Fruit fly (Drosophila melanogaster): ENCODE data around the gene CG32365.

Gene CG32365

dm6 chr3L:7877466-7877865, 8.6 kb downstream of the CG32365 start (continued):
- TF ChIP-seq CG7368 (GFP tag; optimal IDR thresholded peaks at IDR 0.05) (peak; percentile 1), Eip93F (GFP tag; optimal IDR thresholded peaks at IDR 0.05) (no peak), Eip78C (GFP tag) (peak; percentile 60), acj6 (GFP tag; optimal IDR thresholded peaks at IDR 0.05) (peak; percentile 2), CG15336 (GFP tag; IDR thresholded peaks at IDR 0.05) (peak; percentile 55), CG1621 (tag; optimal IDR thresholded peaks at IDR 0.05) (no peak), svp (GFP tag) (no peak), CG8119 (GFP tag; IDR thresholded peaks at IDR 0.05) (peak; percentile 56; the same call in 2 of the 3 replicates), CG8632 (GFP tag; optimal IDR thresholded peaks at IDR 0.05) (no peak)

DNA sequence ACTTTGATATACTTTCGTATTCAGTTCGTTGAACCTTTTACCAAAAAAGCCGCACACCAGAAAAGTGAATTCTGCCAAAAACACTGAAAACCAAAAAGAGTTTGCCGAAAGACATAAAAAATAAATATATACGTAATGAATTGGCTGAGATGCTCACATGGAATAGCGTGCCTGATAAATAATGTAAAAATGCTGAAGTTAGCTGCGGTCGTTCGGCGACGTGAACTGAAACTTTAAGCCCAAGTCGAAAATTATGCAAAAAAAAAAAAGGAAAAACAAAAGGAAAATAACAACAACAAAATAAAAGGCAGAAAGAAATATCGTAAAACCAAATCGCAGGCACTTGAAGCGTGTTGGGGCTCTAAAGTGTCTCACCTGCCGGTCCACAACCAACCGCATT, 10.8 kb downstream of the CG32365 start:
- TF ChIP-seq svp (GFP tag) (peak; percentile 58), esn (GFP tag; optimal IDR thresholded peaks at IDR 0.05) (no peak), Eip78C (GFP tag) (peak; percentile 44)

DNA sequence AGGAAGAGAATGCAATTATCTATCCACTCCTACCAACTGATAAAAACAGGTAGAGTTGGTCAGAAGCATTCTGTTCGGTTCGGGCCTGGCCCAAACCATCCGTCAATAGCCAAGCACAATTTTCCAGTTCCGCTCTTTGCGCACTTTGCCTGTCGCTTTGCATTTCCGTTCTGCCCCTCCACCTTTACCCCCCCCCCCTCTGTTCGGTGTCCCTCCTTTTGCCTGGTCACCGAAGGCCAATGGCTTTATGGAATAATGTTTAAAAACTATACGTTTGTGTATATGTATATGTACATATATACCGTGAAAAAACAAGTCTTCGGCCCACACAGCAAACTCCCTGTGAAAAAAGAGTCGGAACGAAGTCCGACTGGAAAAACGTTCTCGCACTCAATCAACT, 12.3 kb downstream of the CG32365 start:
- TF ChIP-seq net (GFP tag; optimal IDR thresholded peaks at IDR 0.05) (no peak), lz (GFP tag; optimal IDR thresholded peaks at IDR 0.05) (no peak), spab (GFP tag; optimal IDR thresholded peaks at IDR 0.05) (no peak), CG11294 (GFP tag; IDR thresholded peaks at IDR 0.05) (no peak)

dm6 chr3L:7882105-7882504, 13.3 kb downstream of the CG32365 start:
- TF ChIP-seq svp (GFP tag) (peak; percentile 15), Sox14 (GFP tag; optimal IDR thresholded peaks at IDR 0.05) (no peak), CG34406 (GFP tag; optimal IDR thresholded peaks at IDR 0.05) (peak; percentile 31), achi (GFP tag; optimal IDR thresholded peaks at IDR 0.05) (peak; percentile 33), CG8632 (GFP tag; optimal IDR thresholded peaks at IDR 0.05) (peak; percentile 20), CG10631 (GFP tag; optimal IDR thresholded peaks at IDR 0.05) (peak; percentile 22), fkh (GFP tag; optimal IDR thresholded peaks at IDR 0.05) (peak; percentile 83), CG1621 (tag; optimal IDR thresholded peaks at IDR 0.05) (peak; percentile 8), Hr4 (GFP tag; optimal IDR thresholded peaks at IDR 0.05) (no peak), OdsH (GFP tag; optimal IDR thresholded peaks at IDR 0.05) (no peak)

DNA sequence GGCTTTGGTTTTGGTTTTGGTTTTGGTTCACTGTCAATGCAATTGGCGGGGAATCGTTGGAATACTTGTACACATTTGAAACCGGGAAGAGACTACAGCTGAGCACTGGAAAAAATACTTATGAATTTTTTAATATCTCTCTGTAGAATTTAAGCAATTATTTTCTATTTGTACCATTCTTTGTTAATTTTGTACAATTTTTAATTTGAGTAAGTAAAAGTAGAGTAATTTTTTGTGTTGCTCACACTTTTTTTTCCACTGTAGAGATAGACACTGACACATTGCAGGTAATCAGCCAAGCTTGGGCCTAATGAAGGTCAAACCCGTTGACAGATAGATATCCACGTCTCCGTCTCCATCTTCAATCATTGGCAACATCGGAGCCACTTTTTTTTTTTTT, 14.5 kb downstream of the CG32365 start:
- TF ChIP-seq CG6163 (GFP tag; IDR thresholded peaks at IDR 0.05) (peak; percentile 26; the same call in 1 of the 3 replicates), svp (GFP tag) (no peak), CG15336 (GFP tag; IDR thresholded peaks at IDR 0.05) (peak; percentile 62), eg (GFP tag; IDR thresholded peaks at IDR 0.05) (peak; percentile 41; the same call in 1 of the 3 replicates), CG10631 (GFP tag; optimal IDR thresholded peaks at IDR 0.05) (peak; percentile 15), CG3032 (tag; optimal IDR thresholded peaks at IDR 0.05) (no peak), Eip78C (GFP tag) (peak; percentile 67), lz (GFP tag; optimal IDR thresholded peaks at IDR 0.05) (no peak), esn (GFP tag; optimal IDR thresholded peaks at IDR 0.05) (peak; percentile 15), CG8319 (GFP tag; optimal IDR thresholded peaks at IDR 0.05) (no peak), pdm3 (GFP tag; optimal IDR thresholded peaks at IDR 0.05) (no peak), CG8119 (GFP tag; IDR thresholded peaks at IDR 0.05) (peak; percentile 62; the same call in 2 of the 3 replicates), Hr38 (GFP tag; optimal IDR thresholded peaks at IDR 0.05) (no peak), Hr4 (GFP tag; optimal IDR thresholded peaks at IDR 0.05) (peak; percentile 45), CG32006 (GFP tag; optimal IDR thresholded peaks at IDR 0.05) (peak; percentile 26), Gug (GFP tag; IDR thresholded peaks at IDR 0.05) (peak; percentile 37; the same call in 1 of the 2 replicates)

- no peak for TF ChIP-seq CG10631 (GFP tag; optimal IDR thresholded peaks at IDR 0.05)
- no peak for TF ChIP-seq Hr4 (GFP tag; optimal IDR thresholded peaks at IDR 0.05)
- no peak for TF ChIP-seq Eip75B (GFP tag; optimal IDR thresholded peaks at IDR 0.05)
- 0 out of 3 replicates have a peak, but pooled peaks have one; percentile 12 for TF ChIP-seq CG8119 (GFP tag; IDR thresholded peaks at IDR 0.05)
These were observed 21.1 kb downstream of the CG32365 start for dm6 chr3L:7889976-7890375.

DNA sequence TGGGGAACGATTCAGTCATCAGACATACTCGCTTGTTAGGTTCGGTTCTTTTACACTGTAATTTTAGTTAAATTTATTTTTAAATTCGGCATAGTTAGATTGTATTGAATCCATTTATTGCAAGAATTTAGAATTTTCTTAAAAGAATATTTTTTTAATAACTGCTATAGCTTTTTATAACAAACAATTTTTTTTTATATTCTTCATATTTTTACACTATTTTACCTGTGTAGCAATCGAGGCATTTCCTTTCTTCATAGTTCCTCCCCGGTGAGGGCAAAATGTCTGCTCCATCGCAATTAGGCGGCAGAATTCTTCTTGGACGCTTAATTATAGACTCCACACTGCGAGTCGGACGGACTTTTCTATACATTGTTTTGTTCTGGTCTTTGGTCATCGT, 21.7 kb downstream of the CG32365 start:
- no peak for TF ChIP-seq CG10631 (GFP tag; optimal IDR thresholded peaks at IDR 0.05)
